Fruit fly (Drosophila melanogaster): ENCODE data around the gene CG9550.
A peak's percentile ranks its signal among the peaks of the same experiment; 100 is the strongest.

dm6 chr2L:6481310-6481738, 15.5 kb upstream of the CG9550 start:
- 0 out of 3 replicates have a peak, but pooled peaks have one; percentile 9 for TF ChIP-seq CG4496 (GFP tag; IDR thresholded peaks at IDR 0.05)
- no peak for TF ChIP-seq D1 (tag; optimal IDR thresholded peaks at IDR 0.05)
- TF ChIP-seq Ets98B (GFP tag; IDR thresholded peaks at IDR 0.05): peak; percentile 35
- no peak for TF ChIP-seq Pif1A (GFP tag; optimal IDR thresholded peaks at IDR 0.05)
- TF ChIP-seq CG17806 (tag; optimal IDR thresholded peaks at IDR 0.05): no peak
- TF ChIP-seq CG13204 (GFP tag; optimal IDR thresholded peaks at IDR 0.05): no peak
- no peak for TF ChIP-seq CG34367 (tag; optimal IDR thresholded peaks at IDR 0.05)
- TF ChIP-seq CG14655 (GFP tag; optimal IDR thresholded peaks at IDR 0.05): no peak
- TF ChIP-seq fd96Ca (GFP tag; IDR thresholded peaks at IDR 0.05): 0 out of 3 replicates have a peak, but pooled peaks have one; percentile 17
- TF ChIP-seq CG12605 (GFP tag; IDR thresholded peaks at IDR 0.05): no peak
- no peak for TF ChIP-seq rn (GFP tag; IDR thresholded peaks at IDR 0.05)
- TF ChIP-seq CG9948 (tag; optimal IDR thresholded peaks at IDR 0.05): no peak
- TF ChIP-seq EcR (GFP tag; optimal IDR thresholded peaks at IDR 0.05): no peak
- no peak for TF ChIP-seq gl (tag; optimal IDR thresholded peaks at IDR 0.05)
